Worm (Caenorhabditis elegans): ENCODE data around the gene C25F9.14.

Gene C25F9.14

DNA sequence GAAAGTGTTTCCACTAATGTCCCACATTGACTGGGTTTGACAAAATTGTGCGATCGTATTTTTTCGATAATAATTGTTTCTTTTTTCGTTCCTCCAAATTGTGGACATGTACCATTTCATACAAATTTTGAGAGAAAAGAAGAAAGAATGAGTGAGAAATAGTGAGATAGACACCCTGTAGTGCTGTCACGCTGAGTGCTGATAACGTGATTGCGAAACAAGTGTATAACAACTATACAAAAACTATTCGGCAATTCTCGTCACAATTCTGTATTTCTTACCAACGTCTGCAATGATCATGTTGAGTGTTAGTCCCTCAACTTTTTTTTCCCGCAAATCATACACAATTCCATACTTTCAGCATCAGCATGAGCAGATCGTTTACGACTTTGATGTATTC lies at the start of gene C25F9.14:
C25F9.14 (plus strand) TSS at position 178 of the 400 bp plus-strand sequence.
- TF ChIP-seq unc-62 (GFP tag; optimal IDR thresholded peaks at IDR 0.05): no peak

DNA sequence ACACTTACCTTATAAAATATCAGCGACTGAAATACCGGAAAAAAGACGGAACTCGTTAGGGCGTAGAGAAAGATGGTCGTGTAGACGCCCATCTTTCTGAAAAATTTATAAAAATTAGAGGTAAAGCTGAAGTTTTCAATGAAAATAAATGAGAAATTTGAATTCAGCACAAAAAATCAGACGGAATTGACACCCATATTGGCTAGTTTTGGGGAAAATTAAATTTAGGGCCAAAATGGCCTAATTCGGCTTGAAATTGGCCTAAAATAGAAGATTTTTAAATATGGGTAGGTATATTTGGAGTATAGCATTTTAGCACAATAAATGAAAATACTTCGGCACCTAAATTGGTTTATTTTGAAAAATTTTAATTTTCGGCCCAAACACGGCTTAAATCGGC lies 46.3 kb upstream of the C25F9.14 start, which contains the start of gene slcr-46.2:
slcr-46.2 (minus strand) TSS at position 101 of the 400 bp plus-strand sequence.
- TF ChIP-seq unc-62 (GFP tag; optimal IDR thresholded peaks at IDR 0.05): no peak

- no peak for TF ChIP-seq unc-62 (GFP tag; optimal IDR thresholded peaks at IDR 0.05)
These were observed 45.0 kb upstream of the C25F9.14 start for ce11 chrV:19391242-19391641.

ce11 chrV:19394750-19395149 lies 41.5 kb upstream of the C25F9.14 start, which contains the start of gene C25F9.8:
C25F9.8 (plus strand) TSS chrV:19395050.
- no peak for TF ChIP-seq unc-62 (GFP tag; optimal IDR thresholded peaks at IDR 0.05)

- TF ChIP-seq unc-62 (GFP tag; optimal IDR thresholded peaks at IDR 0.05): no peak
These were observed 39.5 kb upstream of the C25F9.14 start for ce11 chrV:19396576-19397313.

- no peak for TF ChIP-seq unc-62 (GFP tag; optimal IDR thresholded peaks at IDR 0.05)
These were observed 37.9 kb upstream of the C25F9.14 start for ce11 chrV:19398396-19398795.

DNA sequence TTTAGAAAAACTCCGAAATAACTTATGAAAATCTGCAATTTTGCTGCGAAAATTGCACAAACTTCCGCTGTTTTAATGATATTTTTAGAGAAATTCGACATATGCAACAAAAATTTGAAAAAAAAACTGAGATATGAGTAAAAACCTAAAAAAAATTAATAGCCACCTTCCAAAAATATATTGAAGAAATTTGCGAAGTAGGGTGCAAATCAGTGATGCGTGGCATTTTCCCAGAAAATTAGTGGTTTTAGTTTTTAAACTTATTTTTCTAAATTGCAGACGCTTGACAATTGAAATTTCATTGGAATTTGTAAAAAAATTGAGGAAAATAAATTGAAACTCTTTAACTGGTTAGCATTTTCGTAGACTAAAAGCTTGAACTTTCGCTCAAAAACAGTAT lies 37.4 kb upstream of the C25F9.14 start, which contains the start of gene C25F9.13:
C25F9.13 (minus strand) TSS at position 101 of the 400 bp plus-strand sequence.
- no peak for TF ChIP-seq unc-62 (GFP tag; optimal IDR thresholded peaks at IDR 0.05)

ce11 chrV:19400619-19401018 lies 35.7 kb upstream of the C25F9.14 start, which contains the start of gene srw-86:
srw-86 (minus strand) TSS chrV:19400719.
- no peak for TF ChIP-seq unc-62 (GFP tag; optimal IDR thresholded peaks at IDR 0.05)

ce11 chrV:19401429-19401828 lies 34.9 kb upstream of the C25F9.14 start:
- no peak for TF ChIP-seq unc-62 (GFP tag; optimal IDR thresholded peaks at IDR 0.05)

DNA sequence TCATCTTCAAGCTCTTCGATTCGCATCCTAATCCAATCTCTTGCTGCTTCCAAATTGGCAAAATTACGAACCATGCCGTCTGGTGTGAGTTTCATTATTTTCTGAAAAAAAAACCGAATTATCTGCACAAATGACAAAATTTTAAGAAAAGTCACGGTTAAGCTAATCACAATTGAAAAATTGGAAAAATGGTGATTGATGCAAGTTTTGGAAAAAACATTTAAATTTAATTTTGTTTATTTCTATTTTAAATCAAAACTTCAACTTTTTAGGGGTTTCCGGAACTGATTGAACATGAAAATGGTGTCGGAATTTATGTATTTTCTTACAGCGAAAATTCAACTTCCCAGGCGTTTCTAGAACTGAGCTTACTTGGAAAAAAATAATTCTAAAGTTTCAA lies 33.4 kb upstream of the C25F9.14 start, which contains the start of gene C25F9.12:
C25F9.12 (minus strand) TSS at position 101 of the 400 bp plus-strand sequence.
- TF ChIP-seq unc-62 (GFP tag; optimal IDR thresholded peaks at IDR 0.05): no peak

- no peak for TF ChIP-seq unc-62 (GFP tag; optimal IDR thresholded peaks at IDR 0.05)
These were observed 32.7 kb upstream of the C25F9.14 start for ce11 chrV:19403619-19404018.

ce11 chrV:19405276-19405815 lies 30.9 kb upstream of the C25F9.14 start, which contains the start of the genes C25F9.6 and C25F9.10:
C25F9.6 (minus strand) TSS chrV:19405326.
C25F9.10 (plus strand) TSS chrV:19405729.
- TF ChIP-seq unc-62 (GFP tag; optimal IDR thresholded peaks at IDR 0.05): no peak

- TF ChIP-seq unc-62 (GFP tag; optimal IDR thresholded peaks at IDR 0.05): no peak
These were observed 25.6 kb upstream of the C25F9.14 start, which contains the start of gene C25F9.5 for ce11 chrV:19410663-19411062. C25F9.5 (minus strand) TSS chrV:19410857.

DNA sequence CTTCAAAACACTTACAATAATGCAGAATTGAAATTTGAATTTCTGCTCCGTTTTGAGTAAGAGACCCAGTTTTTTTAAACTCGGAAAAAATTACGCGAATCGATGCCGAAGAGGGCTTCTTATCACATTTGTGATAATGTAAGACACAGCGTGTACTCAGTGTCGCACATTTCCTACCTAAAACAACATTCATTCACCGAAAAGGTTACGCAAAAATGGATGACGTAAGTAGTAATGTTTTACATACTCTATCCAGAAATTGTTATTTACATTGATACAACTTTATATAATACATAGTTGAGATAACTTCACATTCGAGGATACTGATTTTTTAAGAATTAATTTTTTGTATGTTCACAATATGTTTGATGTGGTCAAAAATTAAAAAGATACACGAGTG lies 19.8 kb upstream of the C25F9.14 start, which contains the start of the genes C25F9.4 and C25F9.9:
C25F9.4 (minus strand) TSS at position 101 of the 400 bp plus-strand sequence.
C25F9.9 (plus strand) TSS at position 137 of the 400 bp plus-strand sequence.
- TF ChIP-seq unc-62 (GFP tag; optimal IDR thresholded peaks at IDR 0.05): no peak

ce11 chrV:19417836-19418235 lies 18.4 kb upstream of the C25F9.14 start, which contains the start of gene C25F9.15:
C25F9.15 (plus strand) TSS chrV:19418136.
- no peak for TF ChIP-seq unc-62 (GFP tag; optimal IDR thresholded peaks at IDR 0.05)

DNA sequence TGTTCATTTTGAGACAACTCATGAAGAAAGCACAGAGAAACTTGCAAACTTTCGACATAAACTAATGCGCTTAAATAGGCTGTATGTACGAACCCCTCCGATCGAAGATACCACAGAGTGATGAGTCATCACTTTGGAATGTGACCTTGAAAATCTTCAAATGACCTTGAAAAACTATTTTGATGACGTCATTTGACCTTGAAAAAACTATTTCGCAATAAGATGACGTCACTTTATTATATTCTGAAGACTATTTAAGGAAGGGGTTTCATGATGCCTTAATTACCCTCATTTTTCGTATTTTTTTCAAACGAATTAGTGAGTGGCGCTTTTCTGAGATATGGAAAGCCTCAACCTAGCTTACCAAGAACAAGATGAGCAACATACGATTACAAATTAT lies 15.2 kb upstream of the C25F9.14 start, which contains the start of gene C25F9.2:
C25F9.2 (plus strand) TSS at position 341 of the 400 bp plus-strand sequence.
- TF ChIP-seq unc-62 (GFP tag; optimal IDR thresholded peaks at IDR 0.05): no peak
